Worm (Caenorhabditis elegans) whole organism, L3 larva: ENCODE results near the gene T01G6.10.

Experiments
- R02D3.7 ChIP-seq: fragments of 150-350 bp; optimal IDR thresholded peaks from 2 replicates; lab custom pipeline; 2014; ENCODE audit warnings: missing biosample characterization, missing genetic modification characterization
- aly-2 ChIP-seq: fragments of 150-350 bp; optimal IDR thresholded peaks from 2 replicates; lab custom pipeline; 2014; ENCODE audit warnings: missing biosample characterization, missing genetic modification characterization
- ceh-28 ChIP-seq: fragments of 150-350 bp; optimal IDR thresholded peaks from 2 replicates; lab custom pipeline; 2014; ENCODE audit warnings: missing biosample characterization, missing genetic modification reagents, missing genetic modification characterization
- ceh-82 ChIP-seq: fragments of 150-350 bp; optimal IDR thresholded peaks from 2 replicates; lab custom pipeline; 2014; ENCODE audit warnings: missing biosample characterization, missing genetic modification characterization
- egl-27 ChIP-seq: sonication (generic microtip); optimal IDR thresholded peaks from 4 replicates; lab custom pipeline; 2017; ENCODE audit warnings: missing biosample characterization, missing genetic modification reagents, missing genetic modification characterization
- egl-5 ChIP-seq: fragments of 150-350 bp; optimal IDR thresholded peaks from 2 replicates; lab custom pipeline; 2017; ENCODE audit warnings: missing biosample characterization, missing genetic modification reagents, missing genetic modification characterization, inconsistent platforms
- elt-1 ChIP-seq: fragments of 150-350 bp; optimal IDR thresholded peaks from 2 replicates; lab custom pipeline; 2014; ENCODE audit warnings: missing biosample characterization, missing genetic modification characterization
- elt-2 ChIP-seq: sonication (generic microtip); optimal IDR thresholded peaks from 2 replicates; lab custom pipeline; 2016; ENCODE audit warnings: missing genetic modification reagents, mild to moderate bottlenecking, missing genetic modification characterization, missing compliant biosample characterization
- elt-3 ChIP-seq, 3 experiments: fragments of 150-350 bp in 1 of 3; sonication (generic microtip) in 2 of 3; optimal IDR thresholded peaks; 2 replicates in 2 of 3; 4 replicates in 1 of 3; lab custom pipeline; 2014 to 2017; ENCODE audit warnings: missing biosample characterization in 3 of 3, missing genetic modification characterization in 3 of 3
- eor-1 ChIP-seq, 2 experiments: fragments of 150-350 bp; optimal IDR thresholded peaks; 2 replicates each; lab custom pipeline; 2014 to 2018; ENCODE audit warnings: missing biosample characterization in 2 of 2, missing genetic modification characterization in 2 of 2
- fkh-2 ChIP-seq: fragments of 150-350 bp; optimal IDR thresholded peaks from 2 replicates; lab custom pipeline; 2014; ENCODE audit warnings: missing biosample characterization, missing genetic modification reagents, missing genetic modification characterization
- fos-1 ChIP-seq: fragments of 150-350 bp; optimal IDR thresholded peaks from 2 replicates; lab custom pipeline; 2014; ENCODE audit warnings: missing biosample characterization, missing genetic modification characterization
- jun-1 ChIP-seq: fragments of 150-350 bp; optimal IDR thresholded peaks from 2 replicates; lab custom pipeline; 2014; ENCODE audit warnings: missing biosample characterization, missing genetic modification reagents, missing genetic modification characterization
- lin-15B ChIP-seq: fragments of 150-350 bp; optimal IDR thresholded peaks from 2 replicates; lab custom pipeline; 2014; ENCODE audit warnings: missing biosample characterization, missing genetic modification characterization
- lin-39 ChIP-seq: fragments of 150-350 bp; optimal IDR thresholded peaks from 2 replicates; lab custom pipeline; 2018; ENCODE audit warnings: missing biosample characterization, missing genetic modification reagents, missing genetic modification characterization
- lsy-12 ChIP-seq: sonication (generic microtip); optimal IDR thresholded peaks from 2 replicates; lab custom pipeline; 2016; ENCODE audit warnings: mild to moderate bottlenecking, missing genetic modification characterization, missing compliant biosample characterization
- mdl-1 ChIP-seq: fragments of 150-350 bp; optimal IDR thresholded peaks from 2 replicates; lab custom pipeline; 2014; ENCODE audit warnings: missing biosample characterization, missing genetic modification characterization
- nfya-1 ChIP-seq: sonication (generic microtip); optimal IDR thresholded peaks from 2 replicates; lab custom pipeline; 2017; ENCODE audit warnings: missing genetic modification characterization, mild to moderate bottlenecking, missing compliant biosample characterization, antibody characterized with exemption, moderate library complexity; ENCODE audit not compliant: insufficient read depth
- nhr-11 ChIP-seq: fragments of 150-350 bp; optimal IDR thresholded peaks from 2 replicates; lab custom pipeline; 2014; ENCODE audit warnings: missing biosample characterization, missing genetic modification characterization
- nhr-12 ChIP-seq: fragments of 150-350 bp; optimal IDR thresholded peaks from 2 replicates; lab custom pipeline; 2014; ENCODE audit warnings: missing biosample characterization, missing genetic modification characterization
- nhr-23 ChIP-seq: fragments of 150-350 bp; optimal IDR thresholded peaks from 2 replicates; lab custom pipeline; 2014; ENCODE audit warnings: missing biosample characterization, missing genetic modification reagents, missing genetic modification characterization
- nhr-237 ChIP-seq: fragments of 150-350 bp; optimal IDR thresholded peaks from 2 replicates; lab custom pipeline; 2014; ENCODE audit warnings: missing biosample characterization, missing genetic modification characterization
- nhr-25 ChIP-seq: sonication (generic microtip); optimal IDR thresholded peaks from 2 replicates; lab custom pipeline; 2017; ENCODE audit warnings: missing biosample characterization, missing genetic modification characterization
- nhr-43 ChIP-seq: sonication (generic microtip); optimal IDR thresholded peaks from 2 replicates; lab custom pipeline; 2016; ENCODE audit warnings: mild to moderate bottlenecking, missing genetic modification characterization, missing compliant biosample characterization; ENCODE audit not compliant: poor library complexity, severe bottlenecking
- nhr-67 ChIP-seq: fragments of 150-350 bp; optimal IDR thresholded peaks from 2 replicates; lab custom pipeline; 2014; ENCODE audit warnings: missing biosample characterization, missing genetic modification characterization
- nhr-76 ChIP-seq: fragments of 150-350 bp; sonication (generic microtip); optimal IDR thresholded peaks from 5 replicates; lab custom pipeline; 2014; ENCODE audit warnings: missing biosample characterization, missing genetic modification characterization
- pha-4 ChIP-seq: fragments of 150-350 bp; optimal IDR thresholded peaks from 2 replicates; lab custom pipeline; 2014; ENCODE audit warnings: missing biosample characterization, missing genetic modification reagents, missing genetic modification characterization
- pqm-1 ChIP-seq: fragments of 150-350 bp; optimal IDR thresholded peaks from 2 replicates; lab custom pipeline; 2017; ENCODE audit warnings: missing biosample characterization, missing genetic modification characterization, inconsistent platforms
- skn-1 ChIP-seq: fragments of 150-350 bp; optimal IDR thresholded peaks from 2 replicates; lab custom pipeline; 2014; ENCODE audit warnings: missing biosample characterization, missing genetic modification characterization
- snpc-4 ChIP-seq: fragments of 150-350 bp; optimal IDR thresholded peaks from 2 replicates; lab custom pipeline; 2014; ENCODE audit warnings: missing biosample characterization, missing genetic modification characterization
- tbx-2 ChIP-seq: sonication (generic microtip); optimal IDR thresholded peaks from 2 replicates; lab custom pipeline; 2016; ENCODE audit warnings: mild to moderate bottlenecking, missing genetic modification characterization, missing compliant biosample characterization
- unc-39 ChIP-seq: sonication (generic microtip); optimal IDR thresholded peaks from 4 replicates; lab custom pipeline; 2017; ENCODE audit warnings: missing biosample characterization, missing genetic modification characterization
- unc-62 ChIP-seq: fragments of 150-350 bp; sonication (generic microtip); optimal IDR thresholded peaks from 4 replicates; lab custom pipeline; 2014; ENCODE audit warnings: missing biosample characterization, missing genetic modification reagents, missing genetic modification characterization
- ztf-11 ChIP-seq: fragments of 150-350 bp; optimal IDR thresholded peaks from 2 replicates; lab custom pipeline; 2014; ENCODE audit warnings: missing biosample characterization, missing genetic modification characterization
- ztf-4 ChIP-seq: fragments of 150-350 bp; optimal IDR thresholded peaks from 2 replicates; lab custom pipeline; 2014; ENCODE audit warnings: missing biosample characterization, missing genetic modification characterization

The T01G6.10 gene

DNA sequence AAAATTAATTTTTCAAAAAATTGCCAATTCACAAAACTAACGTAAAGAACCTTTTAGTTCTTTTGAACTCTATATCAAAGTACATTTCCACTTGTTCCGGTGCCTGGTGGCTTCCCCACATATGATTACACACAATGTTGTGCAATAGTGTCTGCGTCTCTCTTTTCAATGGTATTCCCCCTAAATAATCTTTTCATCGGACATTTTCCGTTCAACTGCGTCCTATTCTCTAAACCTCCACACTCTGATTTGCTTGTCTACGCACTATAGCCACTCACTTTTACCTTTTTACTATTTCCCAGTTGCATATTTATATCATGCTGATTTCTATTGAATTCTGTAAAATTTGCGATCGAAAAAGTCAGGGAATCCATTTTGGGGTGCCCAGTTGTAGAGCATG lies 29.0 kb upstream of the T01G6.10 start, which contains the start of gene nhr-58:
Gene nhr-58 (plus strand): TSS at position 214 of the 400 bp plus-strand sequence.
- TF ChIP-seq nhr-25 (tag; lab: Kevin White, UChicago) (peak; percentile 56), elt-2 (tag; lab: Kevin White, UChicago) (peak; percentile 86), mdl-1 (tag; lab: Kevin White, UChicago) (peak; percentile 49), tbx-2 (tag; lab: Kevin White, UChicago) (no peak), pqm-1 (tag; lab: Kevin White, UChicago) (peak; percentile 97), nfya-1 (tag; lab: Kevin White, UChicago) (peak; percentile 66), elt-1 (tag; lab: Kevin White, UChicago) (peak; percentile 43), lin-15B (tag; lab: Kevin White, UChicago) (no peak), ztf-4 (tag; lab: Kevin White, UChicago) (no peak), egl-5 (tag; lab: Kevin White, UChicago) (no peak), nhr-23 (peak; percentile 68), pha-4 (tag; lab: Kevin White, UChicago) (peak; percentile 90), aly-2 (tag; lab: Kevin White, UChicago) (no peak), egl-27 (tag; lab: Kevin White, UChicago) (peak; percentile 78), elt-3 (tag; optimal IDR thresholded peaks at IDR 0.05; lab: Kevin White, UChicago) (peak in 1 of 3 experiments; percentile 15), jun-1 (tag; lab: Kevin White, UChicago) (peak; percentile 85), lin-39 (tag; lab: Kevin White, UChicago) (peak; percentile 29), nhr-43 (peak; percentile 40), ztf-11 (tag; lab: Kevin White, UChicago) (no peak)
- TF ChIP-seq, all 47 proteins: peak for 13

DNA sequence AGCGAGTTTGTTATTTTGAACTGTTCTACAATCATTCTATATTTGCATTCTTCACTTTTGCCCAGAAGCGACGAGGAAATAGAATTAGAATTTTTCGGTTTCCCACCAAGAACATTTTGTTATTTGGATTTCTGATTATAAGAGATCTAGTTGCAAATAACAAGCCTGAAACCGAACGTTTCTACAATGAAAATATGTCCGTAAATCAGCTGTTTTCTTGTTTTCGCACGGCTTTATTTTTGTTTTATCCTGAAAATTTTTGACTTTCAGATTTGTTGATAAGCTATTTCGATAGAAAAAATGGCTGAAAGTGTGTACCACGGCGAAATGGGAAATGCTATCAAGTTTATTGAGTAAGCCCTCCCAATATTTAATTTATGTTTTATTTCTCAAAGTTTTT lies 24.6 kb upstream of the T01G6.10 start, which contains the start of gene srw-108:
Gene srw-108 (plus strand): TSS at position 301 of the 400 bp plus-strand sequence.
- no peak for TF ChIP-seq ceh-28 (tag; lab: Kevin White, UChicago)
- TF ChIP-seq nhr-76 = no peak
- no peak for TF ChIP-seq fkh-2 (tag; lab: Kevin White, UChicago)
- TF ChIP-seq nhr-237 = no peak
- TF ChIP-seq unc-62 (GFP tag; lab: Kevin White, UChicago) = no peak
- TF ChIP-seq lsy-12 (tag; lab: Kevin White, UChicago) = no peak
- TF ChIP-seq ztf-11 (tag; lab: Kevin White, UChicago) = no peak
- no peak for TF ChIP-seq egl-5 (tag; lab: Kevin White, UChicago)
- no peak for TF ChIP-seq mdl-1 (tag; lab: Kevin White, UChicago)
- no peak for TF ChIP-seq eor-1 (tag; optimal IDR thresholded peaks at IDR 0.05; lab: Kevin White, UChicago)
- no peak for TF ChIP-seq pqm-1 (tag; lab: Kevin White, UChicago)
- TF ChIP-seq nhr-11 (tag; lab: Kevin White, UChicago) = no peak
- no peak for TF ChIP-seq fos-1 (tag; lab: Kevin White, UChicago)

DNA sequence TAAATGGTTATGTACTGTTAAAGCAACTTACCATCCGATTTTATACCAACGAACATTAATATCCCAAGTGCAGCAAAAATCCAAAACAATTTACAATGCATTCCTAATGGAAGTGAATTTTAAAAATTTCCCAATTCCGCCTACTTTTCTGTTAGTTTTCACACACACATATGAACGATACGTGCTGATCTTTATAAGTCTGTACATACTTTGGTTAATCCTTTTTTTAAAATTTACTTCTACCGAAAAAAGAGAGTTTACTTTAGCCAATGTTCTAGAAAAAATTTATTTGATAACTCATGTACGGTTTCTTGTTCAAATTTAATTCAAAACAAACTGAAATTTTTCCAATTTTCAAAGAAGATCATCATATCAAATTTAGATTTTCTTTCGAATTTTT lies 22.0 kb upstream of the T01G6.10 start, which contains the start of gene R11G11.16:
Gene R11G11.16 (minus strand): TSS at position 101 of the 400 bp plus-strand sequence.
- TF ChIP-seq nhr-12 (tag; lab: Kevin White, UChicago) (no peak), snpc-4 (no peak), lin-39 (tag; lab: Kevin White, UChicago) (no peak), fos-1 (tag; lab: Kevin White, UChicago) (no peak), lin-15B (tag; lab: Kevin White, UChicago) (no peak), pha-4 (tag; lab: Kevin White, UChicago) (no peak), nhr-11 (tag; lab: Kevin White, UChicago) (no peak), fkh-2 (tag; lab: Kevin White, UChicago) (no peak), R02D3.7 (tag; lab: Kevin White, UChicago) (no peak)

DNA sequence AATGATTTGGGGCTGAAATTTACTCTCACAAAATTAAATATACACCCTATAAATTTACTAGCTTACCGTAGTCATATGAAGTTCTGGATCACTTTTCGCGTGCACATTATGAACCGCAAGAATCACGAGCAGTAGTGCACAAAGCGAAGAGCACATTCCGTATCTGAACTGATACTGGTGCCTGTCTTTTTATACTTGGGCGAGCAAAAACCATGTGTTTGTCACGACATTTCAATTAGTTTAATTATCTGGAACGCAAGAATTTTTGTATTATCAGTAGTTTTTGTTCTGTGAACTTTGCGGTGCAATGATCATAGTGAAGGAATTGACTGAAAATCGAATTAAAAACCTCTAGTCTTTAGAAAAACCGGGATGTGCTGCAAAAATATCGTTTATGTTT lies 21.0 kb upstream of the T01G6.10 start, which contains the start of gene lipl-3:
Gene lipl-3 (minus strand): TSS at position 161 of the 400 bp plus-strand sequence.
- TF ChIP-seq nhr-23 = no peak
- peak; percentile 53 for TF ChIP-seq pqm-1 (tag; lab: Kevin White, UChicago)
- peak; percentile 43 for TF ChIP-seq elt-2 (tag; lab: Kevin White, UChicago)
- TF ChIP-seq R02D3.7 (tag; lab: Kevin White, UChicago) = no peak

DNA sequence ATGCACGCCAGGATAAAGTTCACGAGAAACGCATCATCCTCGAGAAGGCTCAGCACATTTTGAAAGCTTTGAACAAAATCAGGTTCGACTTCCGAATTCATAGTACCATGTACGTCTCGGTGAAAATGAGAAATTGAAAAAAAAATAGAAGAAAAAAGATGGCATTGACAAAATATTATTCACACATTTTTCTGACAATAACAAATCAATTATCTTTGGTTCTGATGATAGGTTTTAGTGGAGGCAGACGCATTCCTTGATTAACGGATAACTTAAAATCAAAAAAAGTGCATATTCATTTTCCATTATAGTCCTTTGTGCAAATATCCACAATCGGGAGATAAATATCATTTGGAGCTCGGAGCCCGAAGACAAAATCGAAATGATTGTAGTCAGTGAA lies 18.5 kb upstream of the T01G6.10 start, which contains the start of gene srw-107:
Gene srw-107 (minus strand): TSS at position 101 of the 400 bp plus-strand sequence.
- TF ChIP-seq ceh-82 (tag; lab: Kevin White, UChicago) = no peak
- no peak for TF ChIP-seq egl-5 (tag; lab: Kevin White, UChicago)
- TF ChIP-seq nhr-67 (tag; lab: Kevin White, UChicago) = no peak
- TF ChIP-seq nhr-25 (tag; lab: Kevin White, UChicago) = no peak
- TF ChIP-seq ztf-11 (tag; lab: Kevin White, UChicago) = no peak
- TF ChIP-seq ztf-4 (tag; lab: Kevin White, UChicago) = no peak
- TF ChIP-seq unc-39 (tag; lab: Kevin White, UChicago) = no peak
- TF ChIP-seq ceh-28 (tag; lab: Kevin White, UChicago) = no peak
- no peak for TF ChIP-seq R02D3.7 (tag; lab: Kevin White, UChicago)
- TF ChIP-seq nhr-23 = no peak
- TF ChIP-seq fos-1 (tag; lab: Kevin White, UChicago) = no peak
- TF ChIP-seq skn-1 = no peak
